Fruit fly (Drosophila melanogaster) whole organism: Measurements from ENCODE around the gene CG15579.
"Not testable (repeated sequence)": the region's sequence is repeated elsewhere in the genome, so short reads cannot be mapped to it uniquely, and the experiment has no call there.

Experiments used
- CG8478 ChIP-seq: fragments of >200 bp; optimal IDR thresholded peaks from 2 replicates; lab custom pipeline; 2018; ENCODE audit warnings: inconsistent platforms
- Dll ChIP-seq: fragments of >200 bp; optimal IDR thresholded peaks from 2 replicates; lab custom pipeline; 2017
- pan ChIP-seq: fragments of >200 bp; optimal IDR thresholded peaks from 2 replicates; lab custom pipeline; 2017
- psq ChIP-seq: fragments of >200 bp; optimal IDR thresholded peaks from 2 replicates; lab custom pipeline; 2017
- usp ChIP-seq: fragments of >200 bp; optimal IDR thresholded peaks from 2 replicates; lab custom pipeline; 2017; ENCODE audit warnings: missing biosample characterization, missing genetic modification characterization, mixed read lengths

- not testable (repeated sequence) for TF ChIP-seq Dll; psq (lab: Kevin White, UChicago); usp (GFP tag; lab: Kevin White, UChicago); pan (lab: Kevin White, UChicago); CG8478 (lab: Kevin White, UChicago)
These were observed 7.6 kb upstream of the CG15579 start, which contains the start of gene NO66 for dm6 chrX:4319240-4319639.
